Worm (Caenorhabditis elegans): ENCODE measurements around the gene T01D1.3.

DNA sequence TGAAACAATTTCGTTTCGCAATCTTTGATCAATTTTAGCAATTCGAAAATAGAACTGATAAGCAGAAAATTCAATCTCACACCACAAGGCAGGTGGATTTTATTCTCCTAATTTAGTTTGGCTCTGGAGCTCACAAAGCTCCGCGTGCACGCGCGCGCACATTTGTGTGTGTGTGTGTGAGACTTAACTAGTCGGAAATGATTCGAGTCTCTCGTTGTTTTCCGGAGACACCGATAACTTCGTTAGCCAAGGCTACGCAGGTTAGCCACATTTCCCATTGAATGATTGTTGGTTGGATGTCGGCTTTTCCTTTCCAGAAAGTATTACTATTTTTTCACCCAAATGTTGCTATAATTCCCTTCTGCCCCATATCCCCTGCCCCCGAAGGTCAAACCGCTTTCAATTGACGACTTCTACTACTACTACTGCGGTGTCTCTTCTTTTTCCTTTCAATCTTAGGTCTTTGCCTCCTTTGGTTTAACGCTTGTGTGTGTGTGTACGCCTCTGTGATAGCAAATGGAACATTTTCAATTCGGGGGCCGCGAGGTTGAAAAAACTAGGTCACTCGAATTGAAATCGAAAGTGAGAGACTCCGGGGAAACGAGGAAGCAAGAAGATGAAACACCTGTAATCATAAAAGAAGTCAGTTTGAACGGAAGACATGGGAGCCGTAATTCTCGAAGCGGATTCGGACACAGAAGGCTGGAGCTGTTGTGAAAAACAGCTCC, 17.6 kb downstream of the T01D1.3 start:
- no peak for TF ChIP-seq med-1 (GFP tag; optimal IDR thresholded peaks at IDR 0.05; ENCODE audit: insufficient read depth)
- no peak for TF ChIP-seq flt-1 (GFP tag; IDR thresholded peaks at IDR 0.05)
- no peak for TF ChIP-seq ztf-23 (GFP tag; IDR thresholded peaks at IDR 0.05)
- no peak for TF ChIP-seq ztf-29 (GFP tag; IDR thresholded peaks at IDR 0.05)
- TF ChIP-seq tab-1 (GFP tag; IDR thresholded peaks at IDR 0.05) = no peak
- TF ChIP-seq klf-2 (GFP tag; conservative IDR thresholded peaks at IDR 0.05) = no peak
